Worm (Caenorhabditis elegans) whole organism, early embryonic: Measurements from ENCODE around the gene mtg-1.

ENCODE experiments used
- B0310.2 ChIP-seq: sonication (generic microtip); optimal IDR thresholded peaks from 2 replicates; lab custom pipeline; 2016; ENCODE audit warnings: mild to moderate bottlenecking, missing genetic modification characterization, missing compliant biosample characterization
- F13C5.2 ChIP-seq: sonication (generic microtip); optimal IDR thresholded peaks from 2 replicates; lab custom pipeline; 2017; ENCODE audit warnings: mild to moderate bottlenecking, missing genetic modification characterization, inconsistent platforms, missing compliant biosample characterization
- aly-1 ChIP-seq: sonication (generic microtip); optimal IDR thresholded peaks from 2 replicates; lab custom pipeline; 2016; ENCODE audit warnings: missing genetic modification characterization, missing compliant biosample characterization
- ama-1 ChIP-seq: fragments of 150-350 bp; optimal IDR thresholded peaks from 2 replicates; lab custom pipeline; 2014
- ceh-13 ChIP-seq: fragments of 200-800 bp; sonication (Bioruptor generic); optimal IDR thresholded peaks from 2 replicates; lab custom pipeline; 2018; ENCODE audit warnings: mild to moderate bottlenecking, missing genetic modification characterization, missing compliant biosample characterization
- ceh-36 ChIP-seq: sonication (generic microtip); optimal IDR thresholded peaks from 2 replicates; lab custom pipeline; 2016; ENCODE audit warnings: missing genetic modification characterization, inconsistent platforms, missing compliant biosample characterization
- ets-7 ChIP-seq: sonication (generic microtip); optimal IDR thresholded peaks from 2 replicates; lab custom pipeline; 2016; ENCODE audit warnings: missing genotype, missing genetic modification characterization, missing compliant biosample characterization
- flt-1 ChIP-seq: fragments of 200-800 bp; sonication (Bioruptor generic); IDR thresholded peaks from 2 replicates; pipeline ENCODE4 v1.3.6; 2022; ENCODE audit warnings: missing genetic modification characterization, missing compliant biosample characterization
- hmbx-1 ChIP-seq: sonication (generic microtip); optimal IDR thresholded peaks from 2 replicates; lab custom pipeline; 2016; ENCODE audit warnings: mild to moderate bottlenecking, missing genetic modification characterization, missing compliant biosample characterization
- hmg-4 ChIP-seq: fragments of 200-800 bp; sonication (Bioruptor generic); optimal IDR thresholded peaks from 2 replicates; lab custom pipeline; 2018; ENCODE audit warnings: mild to moderate bottlenecking, missing genetic modification characterization, missing compliant biosample characterization
- hnd-1 ChIP-seq: sonication (generic microtip); optimal IDR thresholded peaks from 2 replicates; lab custom pipeline; 2016; ENCODE audit warnings: missing genetic modification characterization, missing compliant biosample characterization
- pes-1 ChIP-seq: fragments of 200-800 bp; sonication (Bioruptor generic); IDR thresholded peaks from 2 replicates; pipeline ENCODE4 v1.3.6; 2022; ENCODE audit warnings: missing genetic modification reagents, missing genetic modification characterization, missing compliant biosample characterization
- scrt-1 ChIP-seq: fragments of 200-800 bp; sonication (Bioruptor generic); IDR thresholded peaks from 2 replicates; pipeline ENCODE4 v1.3.6; 2022; ENCODE audit warnings: missing genetic modification characterization, missing compliant biosample characterization
- sea-1 ChIP-seq: fragments of 200-800 bp; sonication (Bioruptor generic); conservative IDR thresholded peaks from 2 replicates; pipeline ENCODE4 v1.3.6; 2022; ENCODE audit warnings: missing genetic modification characterization, missing compliant biosample characterization
- tbx-11 ChIP-seq: fragments of 200-800 bp; sonication (Bioruptor generic); IDR thresholded peaks from 2 replicates; pipeline ENCODE4 v1.3.6; 2022; ENCODE audit warnings: missing genetic modification characterization, missing compliant biosample characterization
- tbx-37 ChIP-seq: fragments of 200-800 bp; sonication (Bioruptor generic); conservative IDR thresholded peaks from 2 replicates; pipeline ENCODE4 v1.3.6; 2022; ENCODE audit warnings: missing genetic modification reagents, missing genetic modification characterization, missing compliant biosample characterization
- tra-4 ChIP-seq: sonication (generic microtip); optimal IDR thresholded peaks from 2 replicates; lab custom pipeline; 2017; ENCODE audit warnings: missing genetic modification characterization, missing compliant biosample characterization

mtg-1 gene

DNA sequence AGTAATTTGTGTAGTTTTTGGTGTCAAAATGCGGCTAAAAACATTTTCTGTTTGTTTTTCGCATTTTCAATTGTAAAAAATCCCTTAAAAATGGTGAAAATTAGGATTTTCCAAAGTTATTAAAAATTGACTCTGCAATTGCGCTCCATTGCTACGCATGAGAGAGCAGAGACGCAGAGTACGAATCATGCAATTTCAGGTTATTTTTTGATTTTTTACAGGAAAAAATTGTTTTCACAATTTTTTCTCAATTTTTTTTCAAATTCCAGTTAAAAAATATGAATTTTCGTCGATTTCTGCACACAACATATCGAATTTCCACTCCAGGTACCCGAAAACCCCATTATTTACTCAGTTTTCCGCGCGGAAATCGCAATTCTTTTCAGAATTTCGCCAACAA lies at the start of gene mtg-1:
TSS of gene mtg-1 (plus strand) at position 160 of the 400 bp plus-strand sequence.
- TF ChIP-seq hnd-1 = no peak
- no peak for TF ChIP-seq sea-1 (GFP tag; lab: Robert Waterston, UW)
- no peak for TF ChIP-seq pes-1 (GFP tag; lab: Robert Waterston, UW)
- TF ChIP-seq tra-4 (tag; lab: Kevin White, UChicago) = no peak
- TF ChIP-seq B0310.2 (tag; lab: Kevin White, UChicago) = no peak
- no peak for TF ChIP-seq scrt-1 (GFP tag; lab: Robert Waterston, UW)
- TF ChIP-seq ets-7 (tag; lab: Kevin White, UChicago) = no peak
- TF ChIP-seq flt-1 (GFP tag; lab: Robert Waterston, UW) = no peak
- no peak for TF ChIP-seq ceh-36 (tag; lab: Kevin White, UChicago)
- TF ChIP-seq hmbx-1 (tag; lab: Kevin White, UChicago) = no peak
- no peak for TF ChIP-seq tbx-11 (GFP tag; lab: Robert Waterston, UW)
- TF ChIP-seq ceh-13 = no peak
- TF ChIP-seq aly-1 (tag; lab: Kevin White, UChicago) = no peak
- TF ChIP-seq ama-1 (lab: Kevin White, UChicago) = no peak
- TF ChIP-seq hmg-4 (GFP tag; lab: Kevin White, UChicago) = no peak

- no peak for TF ChIP-seq ceh-36 (tag; lab: Kevin White, UChicago)
- TF ChIP-seq B0310.2 (tag; lab: Kevin White, UChicago) = no peak
- no peak for TF ChIP-seq flt-1 (GFP tag; lab: Robert Waterston, UW)
- no peak for TF ChIP-seq scrt-1 (GFP tag; lab: Robert Waterston, UW)
- no peak for TF ChIP-seq ceh-13
- no peak for TF ChIP-seq sea-1 (GFP tag; lab: Robert Waterston, UW)
- TF ChIP-seq tbx-37 (GFP tag; lab: Robert Waterston, UW) = no peak
- TF ChIP-seq tbx-11 (GFP tag; lab: Robert Waterston, UW) = no peak
- no peak for TF ChIP-seq F13C5.2
- no peak for TF ChIP-seq pes-1 (GFP tag; lab: Robert Waterston, UW)
Observed at ce11 chrIII:1495230-1495629, 38.3 kb upstream of the mtg-1 start, which contains the start of gene Y82E9BR.19. Y82E9BR.19 (minus strand) TSS chrIII:1495330.

ce11 chrIII:1495863-1496445 lies 37.6 kb upstream of the mtg-1 start, which contains the start of the genes ave-1 and M01G5.1:
ave-1 (minus strand) TSS chrIII:1495975.
M01G5.1 (plus strand) TSS chrIII:1496401.
- TF ChIP-seq F13C5.2 = no peak
- TF ChIP-seq hmg-4 (GFP tag; lab: Kevin White, UChicago) = no peak
- TF ChIP-seq ets-7 (tag; lab: Kevin White, UChicago) = no peak
- no peak for TF ChIP-seq tra-4 (tag; lab: Kevin White, UChicago)
- no peak for TF ChIP-seq hnd-1

DNA sequence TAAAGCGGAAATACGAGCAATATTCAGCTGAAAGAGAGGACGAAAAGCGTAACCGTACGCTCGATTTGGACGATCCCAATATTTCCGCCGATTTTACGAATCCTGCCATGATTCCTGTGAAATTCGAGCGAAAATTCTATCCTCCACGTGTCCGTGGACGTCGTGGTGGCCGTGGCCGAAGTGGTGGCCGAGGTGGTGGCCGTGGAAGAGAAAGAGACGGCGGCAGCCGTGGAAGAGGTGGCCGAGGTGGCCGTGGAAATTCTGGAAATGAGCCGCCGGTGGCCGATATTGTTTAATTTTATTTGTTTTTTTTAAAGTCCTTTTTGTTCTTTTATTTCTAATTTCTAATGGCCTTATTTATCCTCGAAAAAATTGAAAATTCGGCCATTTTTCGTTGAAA lies 25.3 kb upstream of the mtg-1 start:
- no peak for TF ChIP-seq ama-1 (lab: Kevin White, UChicago)
- TF ChIP-seq ceh-36 (tag; lab: Kevin White, UChicago) = no peak
- no peak for TF ChIP-seq flt-1 (GFP tag; lab: Robert Waterston, UW)
- TF ChIP-seq scrt-1 (GFP tag; lab: Robert Waterston, UW) = no peak
- TF ChIP-seq sea-1 (GFP tag; lab: Robert Waterston, UW) = no peak
- no peak for TF ChIP-seq hmg-4 (GFP tag; lab: Kevin White, UChicago)

DNA sequence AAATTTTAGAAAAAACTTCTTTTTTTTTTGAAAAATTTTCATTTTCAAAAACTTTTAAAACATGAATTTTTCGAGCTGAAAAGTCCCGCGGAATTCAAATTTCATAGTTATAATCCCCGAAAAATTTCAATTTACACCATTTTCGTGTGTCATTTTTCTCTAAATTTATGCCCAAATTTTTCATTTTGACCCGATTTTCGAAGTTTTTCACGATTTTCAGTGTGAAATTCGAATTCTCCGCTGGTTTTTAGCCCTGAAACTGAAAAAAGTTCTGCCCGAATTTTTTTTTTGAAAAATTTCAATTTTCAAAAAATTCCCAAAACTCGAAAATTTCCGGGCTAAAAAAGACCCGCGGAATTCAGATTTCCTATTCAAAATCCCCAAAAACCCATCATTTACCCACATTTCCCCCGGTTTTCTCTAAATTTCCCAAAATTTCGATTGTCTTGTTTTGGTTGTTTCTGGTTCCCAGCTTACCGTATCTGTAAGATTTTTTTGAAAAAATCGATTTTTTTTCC lies 24.8 kb upstream of the mtg-1 start:
- no peak for TF ChIP-seq ama-1 (lab: Kevin White, UChicago)
- no peak for TF ChIP-seq hmg-4 (GFP tag; lab: Kevin White, UChicago)
- no peak for TF ChIP-seq sea-1 (GFP tag; lab: Robert Waterston, UW)
- no peak for TF ChIP-seq F13C5.2
- TF ChIP-seq aly-1 (tag; lab: Kevin White, UChicago) = no peak
- no peak for TF ChIP-seq ceh-13
- no peak for TF ChIP-seq hnd-1
- TF ChIP-seq B0310.2 (tag; lab: Kevin White, UChicago) = no peak
- TF ChIP-seq tbx-11 (GFP tag; lab: Robert Waterston, UW) = no peak
- no peak for TF ChIP-seq tra-4 (tag; lab: Kevin White, UChicago)
- no peak for TF ChIP-seq ets-7 (tag; lab: Kevin White, UChicago)
- no peak for TF ChIP-seq tbx-37 (GFP tag; lab: Robert Waterston, UW)
- no peak for TF ChIP-seq hmbx-1 (tag; lab: Kevin White, UChicago)

DNA sequence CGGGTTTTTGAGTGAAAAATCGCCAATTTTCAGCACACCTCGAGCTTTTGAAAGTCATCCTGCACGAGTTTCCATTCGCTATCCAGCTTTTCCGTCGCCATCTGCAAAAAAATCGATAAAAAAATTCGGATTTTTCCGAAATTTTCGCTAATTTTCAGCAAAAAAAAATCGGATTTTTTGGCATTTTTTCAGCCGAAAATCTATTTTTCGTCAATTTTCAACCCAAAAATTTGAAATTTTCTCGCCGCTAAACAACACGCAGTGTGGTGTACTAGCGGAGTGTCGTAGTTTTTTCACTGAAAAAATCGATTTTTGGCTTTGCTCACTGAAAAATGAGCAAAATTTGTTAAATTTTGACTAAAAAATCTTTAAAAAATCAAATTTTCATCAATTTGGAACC lies 15.7 kb upstream of the mtg-1 start, which contains the start of gene tmem-120:
TSS of gene tmem-120 (minus strand) at position 101 of the 400 bp plus-strand sequence.
- no peak for TF ChIP-seq ceh-36 (tag; lab: Kevin White, UChicago)
- no peak for TF ChIP-seq hnd-1
- no peak for TF ChIP-seq tbx-37 (GFP tag; lab: Robert Waterston, UW)
- TF ChIP-seq pes-1 (GFP tag; lab: Robert Waterston, UW) = no peak
- TF ChIP-seq tbx-11 (GFP tag; lab: Robert Waterston, UW) = no peak
- no peak for TF ChIP-seq ceh-13
- no peak for TF ChIP-seq hmbx-1 (tag; lab: Kevin White, UChicago)

ce11 chrIII:1519906-1520305 lies 13.7 kb upstream of the mtg-1 start:
- TF ChIP-seq ets-7 (tag; lab: Kevin White, UChicago) = no peak
- no peak for TF ChIP-seq ceh-36 (tag; lab: Kevin White, UChicago)
- TF ChIP-seq aly-1 (tag; lab: Kevin White, UChicago) = no peak
- TF ChIP-seq hmbx-1 (tag; lab: Kevin White, UChicago) = no peak
- TF ChIP-seq flt-1 (GFP tag; lab: Robert Waterston, UW) = no peak
- no peak for TF ChIP-seq hmg-4 (GFP tag; lab: Kevin White, UChicago)
- no peak for TF ChIP-seq tbx-37 (GFP tag; lab: Robert Waterston, UW)
- no peak for TF ChIP-seq F13C5.2
- no peak for TF ChIP-seq hnd-1
